Worm (Caenorhabditis elegans): ENCODE measurements around the gene F23B12.4.

The F23B12.4 gene

ce11 chrV:14482728-14483210, 41.8 kb downstream of the F23B12.4 start, which contains the start of gene R02D5.3:
Gene R02D5.3 (plus strand): TSS chrV:14483160.
- TF ChIP-seq F39B2.1 (GFP tag; IDR thresholded peaks at IDR 0.05) (no peak), nhr-80 (tag; optimal IDR thresholded peaks at IDR 0.05) (peak; percentile 58)

DNA sequence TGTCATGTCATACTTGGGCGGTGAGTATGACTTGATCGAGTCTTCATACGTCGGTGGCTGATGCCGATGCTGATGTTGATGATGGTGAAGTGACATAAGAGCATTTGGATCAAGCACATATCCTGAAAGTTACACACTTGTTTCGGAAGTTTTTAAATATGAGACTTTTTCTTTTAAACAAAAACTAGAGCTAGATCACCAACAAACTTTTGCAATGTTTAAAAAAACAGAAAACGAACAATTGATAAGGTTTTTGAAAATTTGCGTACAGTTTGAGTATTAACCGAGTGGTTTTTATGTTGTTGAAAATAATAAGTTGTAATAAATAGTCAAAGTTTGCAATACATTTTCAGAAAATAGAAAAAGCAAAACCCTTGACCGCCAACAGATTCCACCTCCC, 43.6 kb downstream of the F23B12.4 start, which contains the start of gene R02D5.4:
R02D5.4 (minus strand) TSS at position 101 of the 400 bp plus-strand sequence.
- TF ChIP-seq madf-6 (GFP tag; IDR thresholded peaks at IDR 0.05) (no peak), ceh-27 (GFP tag; optimal IDR thresholded peaks at IDR 0.05) (no peak), pbrm-1 (GFP tag; IDR thresholded peaks at IDR 0.05) (no peak), ZK185.1 (tag; optimal IDR thresholded peaks at IDR 0.05; ENCODE audit: poor library complexity, severe bottlenecking) (no peak), snpc-3.4 (tag; optimal IDR thresholded peaks at IDR 0.05) (no peak), Y79H2A.3 (GFP tag; conservative IDR thresholded peaks at IDR 0.05) (no peak)

ce11 chrV:14491097-14491496, 50.2 kb downstream of the F23B12.4 start:
- TF ChIP-seq xnd-1 (tag; optimal IDR thresholded peaks at IDR 0.05) (no peak), snpc-4 (GFP tag; optimal IDR thresholded peaks at IDR 0.05) (no peak), snpc-4 (tag; optimal IDR thresholded peaks at IDR 0.05) (no peak), repo-1 (tag; optimal IDR thresholded peaks at IDR 0.05) (no peak), C06A6.2 (GFP tag; conservative IDR thresholded peaks at IDR 0.05) (no peak), rec-8 (tag; optimal IDR thresholded peaks at IDR 0.05) (no peak), die-1 (tag; optimal IDR thresholded peaks at IDR 0.05) (no peak), tbx-9 (tag; optimal IDR thresholded peaks at IDR 0.05; ENCODE audit: borderline replicate concordance) (no peak), ceh-27 (GFP tag; optimal IDR thresholded peaks at IDR 0.05) (no peak)

DNA sequence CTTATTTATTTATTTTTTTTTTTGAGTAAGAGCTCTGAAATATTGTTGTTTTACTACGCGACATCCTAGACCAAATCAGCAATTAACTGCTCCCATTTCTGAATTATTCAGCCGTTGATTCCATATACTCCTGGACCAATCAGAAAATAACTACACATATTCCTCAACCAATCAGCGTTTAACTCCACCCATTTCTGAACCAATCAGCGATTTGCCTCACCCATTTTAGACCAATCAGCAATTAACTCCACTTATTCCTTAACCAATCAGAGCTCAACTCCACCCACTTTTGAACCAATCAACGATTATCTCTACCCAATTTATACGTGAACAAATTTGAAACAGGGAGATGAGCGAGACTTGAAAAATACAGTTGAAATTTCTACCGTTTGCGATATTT, 52.7 kb downstream of the F23B12.4 start:
- TF ChIP-seq B0261.1 (tag; optimal IDR thresholded peaks at IDR 0.05) (no peak), sptf-2 (GFP tag; optimal IDR thresholded peaks at IDR 0.05) (no peak), nhr-80 (tag; optimal IDR thresholded peaks at IDR 0.05) (no peak), tlf-1 (GFP tag; optimal IDR thresholded peaks at IDR 0.05) (no peak), dpff-1 (tag; optimal IDR thresholded peaks at IDR 0.05) (no peak), T26A5.8 (tag; optimal IDR thresholded peaks at IDR 0.05) (no peak), nfya-1 (tag; optimal IDR thresholded peaks at IDR 0.05; ENCODE audit: borderline replicate concordance, insufficient read depth) (no peak), let-607 (tag; optimal IDR thresholded peaks at IDR 0.05) (no peak), gei-17 (GFP tag; optimal IDR thresholded peaks at IDR 0.05) (no peak), ztf-26 (tag; optimal IDR thresholded peaks at IDR 0.05) (no peak), mxl-1 (tag; optimal IDR thresholded peaks at IDR 0.05) (no peak), lin-54 (GFP tag; optimal IDR thresholded peaks at IDR 0.05) (no peak), ceh-91 (GFP tag; IDR thresholded peaks at IDR 0.05) (no peak), hsf-1 (GFP tag; IDR thresholded peaks at IDR 0.05) (no peak), unc-62 (GFP tag; optimal IDR thresholded peaks at IDR 0.05) (no peak)

Measured in whole organism, young adult.